Fruit fly (Drosophila melanogaster): Measurements from ENCODE around the gene CG10654.

Gene CG10654

DNA sequence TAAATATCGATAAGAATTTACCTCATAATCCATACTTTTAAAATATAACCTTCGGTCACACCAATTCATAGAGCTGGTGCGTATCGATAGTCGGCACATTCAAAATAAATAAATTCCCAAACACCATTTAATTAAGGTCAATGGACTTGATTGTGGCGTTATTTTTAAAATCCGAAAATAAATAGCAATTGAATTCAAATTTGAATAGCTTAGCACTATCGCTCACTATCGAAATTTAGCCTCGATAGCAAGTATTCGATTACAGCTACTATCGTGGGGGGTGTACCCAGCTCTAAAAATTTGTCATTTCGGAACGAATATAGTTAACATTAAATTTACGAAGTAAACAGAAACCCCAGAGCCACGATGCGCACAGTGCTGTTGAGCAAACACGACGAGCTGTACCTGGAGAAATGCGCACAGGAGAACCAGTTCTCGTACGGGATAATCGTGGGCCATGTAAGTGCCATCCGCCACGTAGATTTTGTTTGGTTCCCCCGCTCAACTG, 36.1 kb downstream of the CG10654 start, which contains the start of gene CG10616 (continued):
- TF ChIP-seq CG10654 (GFP tag; optimal IDR thresholded peaks at IDR 0.05) (no peak), caup (GFP tag; optimal IDR thresholded peaks at IDR 0.05; ENCODE audit: severe bottlenecking) (no peak), Hr51 (GFP tag; optimal IDR thresholded peaks at IDR 0.05) (no peak), CG8089 (GFP tag; optimal IDR thresholded peaks at IDR 0.05) (no peak), CG31224 (GFP tag; IDR thresholded peaks at IDR 0.05) (no peak), CG1603 (tag; optimal IDR thresholded peaks at IDR 0.05) (no peak), ssp (GFP tag; IDR thresholded peaks at IDR 0.05) (no peak), exex (tag; optimal IDR thresholded peaks at IDR 0.05) (no peak), eve (GFP tag; optimal IDR thresholded peaks at IDR 0.05) (no peak), CG34376 (GFP tag; optimal IDR thresholded peaks at IDR 0.05) (no peak), CG14710 (tag; optimal IDR thresholded peaks at IDR 0.05) (peak; percentile 76), mirr (GFP tag; optimal IDR thresholded peaks at IDR 0.05) (no peak), CG8944 (GFP tag; optimal IDR thresholded peaks at IDR 0.05) (no peak), CG11695 (GFP tag; IDR thresholded peaks at IDR 0.05) (no peak), CG42726 (GFP tag; IDR thresholded peaks at IDR 0.05; ENCODE audit: partially characterized antibody) (peak; percentile 71; the same call in 1 of the 2 replicates), CG10366 (GFP tag; IDR thresholded peaks at IDR 0.05) (no peak), hkb (optimal IDR thresholded peaks at IDR 0.05) (no peak), hkb (GFP tag; IDR thresholded peaks at IDR 0.05) (no peak), prd (optimal IDR thresholded peaks at IDR 0.05) (no peak), prd (GFP tag; IDR thresholded peaks at IDR 0.05) (no peak), CG11247 (GFP tag; IDR thresholded peaks at IDR 0.05) (no peak), CG17829 (tag; optimal IDR thresholded peaks at IDR 0.05) (peak; percentile 17), eyg (GFP tag; optimal IDR thresholded peaks at IDR 0.05) (no peak), CG12391 (tag; optimal IDR thresholded peaks at IDR 0.05) (peak; percentile 31), ftz-f1 (GFP tag; optimal IDR thresholded peaks at IDR 0.05) (no peak), schlank (tag; optimal IDR thresholded peaks at IDR 0.05) (no peak), kay (GFP tag; optimal IDR thresholded peaks at IDR 0.05) (no peak), CG3065 (GFP tag; optimal IDR thresholded peaks at IDR 0.05) (no peak), cwo (GFP tag; optimal IDR thresholded peaks at IDR 0.05) (no peak), tio (GFP tag; optimal IDR thresholded peaks at IDR 0.05) (no peak), Gug (GFP tag; IDR thresholded peaks at IDR 0.05) (no peak), luna (GFP tag; optimal IDR thresholded peaks at IDR 0.05) (no peak), bigmax (GFP tag; optimal IDR thresholded peaks at IDR 0.05) (no peak), chinmo (GFP tag; IDR thresholded peaks at IDR 0.05; ENCODE audit: partially characterized antibody) (peak; percentile 81; the same call in 3 of the 4 replicates), CG7556 (GFP tag; optimal IDR thresholded peaks at IDR 0.05) (no peak), CG7745 (tag; optimal IDR thresholded peaks at IDR 0.05) (no peak), Fer1 (GFP tag; optimal IDR thresholded peaks at IDR 0.05) (no peak), CG1832 (GFP tag; optimal IDR thresholded peaks at IDR 0.05) (no peak), CG12071 (GFP tag; optimal IDR thresholded peaks at IDR 0.05) (no peak), jing (GFP tag; optimal IDR thresholded peaks at IDR 0.05) (no peak), NC2α (GFP tag; optimal IDR thresholded peaks at IDR 0.05) (no peak), Adf1 (GFP tag; IDR thresholded peaks at IDR 0.05) (no peak), CG14667 (GFP tag; IDR thresholded peaks at IDR 0.05) (no peak), CG34422 (GFP tag; IDR thresholded peaks at IDR 0.05) (no peak), tna (GFP tag; IDR thresholded peaks at IDR 0.05; ENCODE audit: partially characterized antibody) (peak; percentile 71), CG31365 (tag; optimal IDR thresholded peaks at IDR 0.05) (no peak), Opbp (GFP tag; IDR thresholded peaks at IDR 0.05; ENCODE audit: partially characterized antibody) (peak; percentile 83), CG11504 (tag; optimal IDR thresholded peaks at IDR 0.05) (no peak), NK7.1 (GFP tag; optimal IDR thresholded peaks at IDR 0.05) (no peak), Elba2 (GFP tag; optimal IDR thresholded peaks at IDR 0.05) (no peak), Rx (GFP tag; IDR thresholded peaks at IDR 0.05) (no peak), NC2β (GFP tag; optimal IDR thresholded peaks at IDR 0.05) (no peak)
